Worm (Caenorhabditis elegans): ENCODE data around the gene ZK892.3.

DNA sequence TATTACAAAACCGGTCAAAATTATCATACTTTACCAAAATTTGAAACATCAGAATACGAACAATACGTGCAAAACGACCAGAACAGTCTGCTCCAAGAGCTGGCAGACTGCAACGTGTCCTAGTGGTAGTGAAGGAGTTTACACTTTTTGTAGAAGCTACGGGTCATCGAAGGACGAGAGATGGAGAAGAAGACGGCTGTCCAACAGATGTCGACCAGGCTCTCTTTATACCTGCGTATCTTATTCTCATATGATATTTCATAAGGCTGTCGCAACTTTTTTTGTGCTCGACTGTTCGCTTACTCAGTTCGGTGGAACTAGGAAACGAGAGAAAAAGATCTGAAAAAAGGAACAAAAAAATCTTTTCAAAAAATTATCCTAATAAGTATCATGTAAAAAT lies 38.2 kb downstream of the ZK892.3 start, which contains the start of gene let-268:
- TF ChIP-seq flt-1 (GFP tag; IDR thresholded peaks at IDR 0.05) (no peak), cog-1 (tag; optimal IDR thresholded peaks at IDR 0.05) (no peak), ref-1 (GFP tag; conservative IDR thresholded peaks at IDR 0.05) (no peak), ztf-23 (GFP tag; IDR thresholded peaks at IDR 0.05) (no peak)

Data from whole organism, midembryonic.